Fruit fly (Drosophila melanogaster) whole organism, embryonic: ENCODE data around the gene smal.

Experiments
- CG10543 ChIP-seq: fragments of 200-800 bp; sonication (Bioruptor generic); optimal IDR thresholded peaks from 3 replicates; lab custom pipeline; 2017; ENCODE audit warnings: missing biosample characterization, mild to moderate bottlenecking, missing genetic modification characterization, moderate library complexity
- HLHmδ ChIP-seq: fragments of 200-800 bp; sonication (Bioruptor generic); optimal IDR thresholded peaks from 2 replicates; lab custom pipeline; 2018; ENCODE audit warnings: missing biosample characterization, mild to moderate bottlenecking, missing genetic modification characterization, moderate library complexity
- Sin3A ChIP-seq: fragments of >200 bp; optimal IDR thresholded peaks from 2 replicates; lab custom pipeline; 2018
- grn ChIP-seq: fragments of 200-800 bp; sonication (Bioruptor generic); optimal IDR thresholded peaks from 3 replicates; lab custom pipeline; 2017; ENCODE audit warnings: missing biosample characterization, missing genetic modification characterization
- unpg ChIP-seq: fragments of 200-800 bp; sonication (Bioruptor generic); optimal IDR thresholded peaks from 3 replicates; lab custom pipeline; 2018; ENCODE audit warnings: missing biosample characterization, mild to moderate bottlenecking, missing genetic modification characterization, moderate library complexity

- TF ChIP-seq CG10543 (peak; percentile 35), unpg (GFP tag; lab: Kevin White, UChicago) (no peak), Sin3A (lab: Kevin White, UChicago) (no peak), grn (GFP tag; lab: Kevin White, UChicago) (peak; percentile 46), HLHmδ (peak; percentile 92)
Observed at dm6 chr2L:6178740-6179633, at the start of gene smal.
